Fruit fly (Drosophila melanogaster) whole organism, pupa: ENCODE results near the gene CG43980.

Experiments used
- CG15710 ChIP-seq: fragments of 200-800 bp; sonication (Bioruptor generic); optimal IDR thresholded peaks from 2 replicates; lab custom pipeline; 2018; ENCODE audit warnings: missing biosample characterization, mild to moderate bottlenecking, missing genetic modification characterization, moderate library complexity
- CG32121 ChIP-seq: fragments of 200-800 bp; sonication (Bioruptor generic); IDR thresholded peaks from 2 replicates; pipeline ENCODE4 v1.3.6; 2022; ENCODE audit warnings: missing biosample characterization, missing genetic modification characterization
- CG8159 ChIP-seq: fragments of 200-800 bp; sonication (Bioruptor generic); optimal IDR thresholded peaks from 3 replicates; lab custom pipeline; 2018; ENCODE audit warnings: missing biosample characterization, mild to moderate bottlenecking, missing genetic modification characterization, moderate library complexity
- fd96Ca ChIP-seq: fragments of 200-800 bp; sonication (Bioruptor generic); IDR thresholded peaks from 3 replicates; pipeline ENCODE4 v1.3.6; 2022; ENCODE audit warnings: missing biosample characterization, missing genetic modification characterization
- gl ChIP-seq: fragments of 200-800 bp; sonication (Bioruptor generic); optimal IDR thresholded peaks from 2 replicates; lab custom pipeline; 2018; ENCODE audit warnings: missing biosample characterization, mild to moderate bottlenecking, missing genetic modification characterization
- rn ChIP-seq: fragments of 200-800 bp; sonication (Bioruptor generic); IDR thresholded peaks from 2 replicates; pipeline ENCODE4 v1.3.6; 2022; ENCODE audit warnings: missing biosample characterization, missing genetic modification characterization

- no peak for TF ChIP-seq rn (GFP tag; lab: Robert Waterston, UW)
- no peak for TF ChIP-seq CG8159 (tag; lab: Kevin White, UChicago)
- no peak for TF ChIP-seq CG15710 (tag; lab: Kevin White, UChicago)
- no peak for TF ChIP-seq gl (tag; lab: Kevin White, UChicago)
- TF ChIP-seq CG32121 (GFP tag; lab: Robert Waterston, UW): no peak
- TF ChIP-seq fd96Ca (GFP tag; lab: Robert Waterston, UW): no peak
These were observed 19.2 kb upstream of the CG43980 start, which contains the start of the genes CG7166 and Alg11 for dm6 chr3L:21625547-21625946.
